Worm (Caenorhabditis elegans) whole organism, early embryonic: ENCODE results near the gene F56B3.11.
A peak's percentile ranks its signal among the peaks of the same experiment; 100 is the strongest.

ENCODE experiments used
- B0310.2 ChIP-seq: sonication (generic microtip); optimal IDR thresholded peaks from 2 replicates; lab custom pipeline; 2016; ENCODE audit warnings: mild to moderate bottlenecking, missing genetic modification characterization, missing compliant biosample characterization
- F13C5.2 ChIP-seq: sonication (generic microtip); optimal IDR thresholded peaks from 2 replicates; lab custom pipeline; 2017; ENCODE audit warnings: mild to moderate bottlenecking, missing genetic modification characterization, inconsistent platforms, missing compliant biosample characterization
- aly-1 ChIP-seq: sonication (generic microtip); optimal IDR thresholded peaks from 2 replicates; lab custom pipeline; 2016; ENCODE audit warnings: missing genetic modification characterization, missing compliant biosample characterization
- ama-1 ChIP-seq: fragments of 150-350 bp; optimal IDR thresholded peaks from 2 replicates; lab custom pipeline; 2014
- ceh-13 ChIP-seq: fragments of 200-800 bp; sonication (Bioruptor generic); optimal IDR thresholded peaks from 2 replicates; lab custom pipeline; 2018; ENCODE audit warnings: mild to moderate bottlenecking, missing genetic modification characterization, missing compliant biosample characterization
- ceh-36 ChIP-seq: sonication (generic microtip); optimal IDR thresholded peaks from 2 replicates; lab custom pipeline; 2016; ENCODE audit warnings: missing genetic modification characterization, inconsistent platforms, missing compliant biosample characterization
- ets-7 ChIP-seq: sonication (generic microtip); optimal IDR thresholded peaks from 2 replicates; lab custom pipeline; 2016; ENCODE audit warnings: missing genotype, missing genetic modification characterization, missing compliant biosample characterization
- flt-1 ChIP-seq: fragments of 200-800 bp; sonication (Bioruptor generic); IDR thresholded peaks from 2 replicates; pipeline ENCODE4 v1.3.6; 2022; ENCODE audit warnings: missing genetic modification characterization, missing compliant biosample characterization
- hmbx-1 ChIP-seq: sonication (generic microtip); optimal IDR thresholded peaks from 2 replicates; lab custom pipeline; 2016; ENCODE audit warnings: mild to moderate bottlenecking, missing genetic modification characterization, missing compliant biosample characterization
- hmg-4 ChIP-seq: fragments of 200-800 bp; sonication (Bioruptor generic); optimal IDR thresholded peaks from 2 replicates; lab custom pipeline; 2018; ENCODE audit warnings: mild to moderate bottlenecking, missing genetic modification characterization, missing compliant biosample characterization
- hnd-1 ChIP-seq: sonication (generic microtip); optimal IDR thresholded peaks from 2 replicates; lab custom pipeline; 2016; ENCODE audit warnings: missing genetic modification characterization, missing compliant biosample characterization
- pes-1 ChIP-seq: fragments of 200-800 bp; sonication (Bioruptor generic); IDR thresholded peaks from 2 replicates; pipeline ENCODE4 v1.3.6; 2022; ENCODE audit warnings: missing genetic modification reagents, missing genetic modification characterization, missing compliant biosample characterization
- scrt-1 ChIP-seq: fragments of 200-800 bp; sonication (Bioruptor generic); IDR thresholded peaks from 2 replicates; pipeline ENCODE4 v1.3.6; 2022; ENCODE audit warnings: missing genetic modification characterization, missing compliant biosample characterization
- sea-1 ChIP-seq: fragments of 200-800 bp; sonication (Bioruptor generic); conservative IDR thresholded peaks from 2 replicates; pipeline ENCODE4 v1.3.6; 2022; ENCODE audit warnings: missing genetic modification characterization, missing compliant biosample characterization
- tbx-11 ChIP-seq: fragments of 200-800 bp; sonication (Bioruptor generic); IDR thresholded peaks from 2 replicates; pipeline ENCODE4 v1.3.6; 2022; ENCODE audit warnings: missing genetic modification characterization, missing compliant biosample characterization
- tbx-37 ChIP-seq: fragments of 200-800 bp; sonication (Bioruptor generic); conservative IDR thresholded peaks from 2 replicates; pipeline ENCODE4 v1.3.6; 2022; ENCODE audit warnings: missing genetic modification reagents, missing genetic modification characterization, missing compliant biosample characterization
- tra-4 ChIP-seq: sonication (generic microtip); optimal IDR thresholded peaks from 2 replicates; lab custom pipeline; 2017; ENCODE audit warnings: missing genetic modification characterization, missing compliant biosample characterization

F56B3.11 gene

ce11 chrIV:796521-797073, at the start of gene F56B3.11, which contains the start of gene ech-5:
Gene F56B3.11 (minus strand): TSS chrIV:796571.
Gene ech-5 (plus strand): TSS chrIV:797023.
- TF ChIP-seq pes-1 (GFP tag; lab: Robert Waterston, UW) (peak; percentile 53; the same call in 1 of the 2 replicates), F13C5.2 (tag; lab: Kevin White, UChicago) (peak; percentile 70), hnd-1 (peak; percentile 37), ama-1 (lab: Kevin White, UChicago) (no peak), tbx-37 (GFP tag; lab: Robert Waterston, UW) (no peak), hmbx-1 (tag; lab: Kevin White, UChicago) (peak; percentile 42), ceh-13 (GFP tag; lab: Kevin White, UChicago) (peak; percentile 33), B0310.2 (tag; lab: Kevin White, UChicago) (no peak), tra-4 (tag; lab: Kevin White, UChicago) (no peak)

ce11 chrIV:845198-845597, 48.8 kb upstream of the F56B3.11 start, which contains the start of gene lgc-33:
Gene lgc-33 (plus strand): TSS chrIV:845498.
- TF ChIP-seq ceh-36 (no peak), scrt-1 (GFP tag; lab: Robert Waterston, UW) (no peak), tbx-37 (GFP tag; lab: Robert Waterston, UW) (no peak), ets-7 (tag; lab: Kevin White, UChicago) (no peak), aly-1 (tag; lab: Kevin White, UChicago) (no peak), hmg-4 (GFP tag; lab: Kevin White, UChicago) (no peak), ceh-13 (GFP tag; lab: Kevin White, UChicago) (no peak), sea-1 (GFP tag; lab: Robert Waterston, UW) (no peak), B0310.2 (tag; lab: Kevin White, UChicago) (no peak), pes-1 (GFP tag; lab: Robert Waterston, UW) (no peak), hmbx-1 (tag; lab: Kevin White, UChicago) (no peak), ama-1 (lab: Kevin White, UChicago) (no peak), flt-1 (GFP tag; lab: Robert Waterston, UW) (no peak)

- peak; percentile 41 for TF ChIP-seq aly-1 (tag; lab: Kevin White, UChicago)
- TF ChIP-seq flt-1 (GFP tag; lab: Robert Waterston, UW), result peak; percentile 62
- peak; percentile 52; the same call in 1 of the 2 replicates for TF ChIP-seq tbx-37 (GFP tag; lab: Robert Waterston, UW)
- TF ChIP-seq B0310.2 (tag; lab: Kevin White, UChicago), result peak; percentile 15
- peak; percentile 76; the same call in 1 of the 2 replicates for TF ChIP-seq scrt-1 (GFP tag; lab: Robert Waterston, UW)
- no peak for TF ChIP-seq ama-1 (lab: Kevin White, UChicago)
- TF ChIP-seq sea-1 (GFP tag; lab: Robert Waterston, UW), result peak; percentile 65; the same call in 1 of the 2 replicates
- TF ChIP-seq F13C5.2 (tag; lab: Kevin White, UChicago), result peak; percentile 70
- TF ChIP-seq hmbx-1 (tag; lab: Kevin White, UChicago), result no peak
- peak; percentile 52 for TF ChIP-seq ceh-36
- TF ChIP-seq ceh-13 (GFP tag; lab: Kevin White, UChicago), result peak; percentile 44
- TF ChIP-seq hmg-4 (GFP tag; lab: Kevin White, UChicago), result peak; percentile 45
- TF ChIP-seq hnd-1, result peak; percentile 51
- peak; percentile 76 for TF ChIP-seq tbx-11
- TF ChIP-seq tra-4 (tag; lab: Kevin White, UChicago), result no peak
- TF ChIP-seq ets-7 (tag; lab: Kevin White, UChicago), result no peak
- TF ChIP-seq pes-1 (GFP tag; lab: Robert Waterston, UW), result peak; percentile 75
Observed at ce11 chrIV:842630-843029, 46.3 kb upstream of the F56B3.11 start.

- no peak for TF ChIP-seq sea-1 (GFP tag; lab: Robert Waterston, UW)
- TF ChIP-seq F13C5.2 (tag; lab: Kevin White, UChicago), result no peak
- no peak for TF ChIP-seq flt-1 (GFP tag; lab: Robert Waterston, UW)
- TF ChIP-seq scrt-1 (GFP tag; lab: Robert Waterston, UW), result no peak
- no peak for TF ChIP-seq tra-4 (tag; lab: Kevin White, UChicago)
- TF ChIP-seq aly-1 (tag; lab: Kevin White, UChicago), result no peak
- TF ChIP-seq B0310.2 (tag; lab: Kevin White, UChicago), result no peak
- TF ChIP-seq tbx-11, result no peak
- TF ChIP-seq pes-1 (GFP tag; lab: Robert Waterston, UW), result no peak
- no peak for TF ChIP-seq hmbx-1 (tag; lab: Kevin White, UChicago)
- TF ChIP-seq ceh-13 (GFP tag; lab: Kevin White, UChicago), result no peak
- no peak for TF ChIP-seq hnd-1
- no peak for TF ChIP-seq hmg-4 (GFP tag; lab: Kevin White, UChicago)
Observed at ce11 chrIV:842095-842494, 45.7 kb upstream of the F56B3.11 start, which contains the start of gene Y55F3BR.6. Gene Y55F3BR.6 (minus strand): TSS chrIV:842126.

- TF ChIP-seq tra-4 (tag; lab: Kevin White, UChicago), result no peak
- TF ChIP-seq B0310.2 (tag; lab: Kevin White, UChicago), result no peak
- TF ChIP-seq hmg-4 (GFP tag; lab: Kevin White, UChicago), result no peak
- TF ChIP-seq pes-1 (GFP tag; lab: Robert Waterston, UW), result no peak
- no peak for TF ChIP-seq sea-1 (GFP tag; lab: Robert Waterston, UW)
- no peak for TF ChIP-seq ama-1 (lab: Kevin White, UChicago)
- no peak for TF ChIP-seq hnd-1
- TF ChIP-seq tbx-37 (GFP tag; lab: Robert Waterston, UW), result no peak
- no peak for TF ChIP-seq ets-7 (tag; lab: Kevin White, UChicago)
- TF ChIP-seq aly-1 (tag; lab: Kevin White, UChicago), result no peak
- TF ChIP-seq flt-1 (GFP tag; lab: Robert Waterston, UW), result no peak
Observed at ce11 chrIV:833517-833916, 37.1 kb upstream of the F56B3.11 start.

- no peak for TF ChIP-seq F13C5.2 (tag; lab: Kevin White, UChicago)
- TF ChIP-seq sea-1 (GFP tag; lab: Robert Waterston, UW), result no peak
- no peak for TF ChIP-seq hnd-1
- TF ChIP-seq scrt-1 (GFP tag; lab: Robert Waterston, UW), result no peak
- no peak for TF ChIP-seq pes-1 (GFP tag; lab: Robert Waterston, UW)
- TF ChIP-seq tra-4 (tag; lab: Kevin White, UChicago), result no peak
- TF ChIP-seq aly-1 (tag; lab: Kevin White, UChicago), result no peak
- TF ChIP-seq hmg-4 (GFP tag; lab: Kevin White, UChicago), result no peak
- no peak for TF ChIP-seq ceh-36
- no peak for TF ChIP-seq ama-1 (lab: Kevin White, UChicago)
- TF ChIP-seq hmbx-1 (tag; lab: Kevin White, UChicago), result no peak
Observed at ce11 chrIV:831796-832486, 35.6 kb upstream of the F56B3.11 start, which contains the start of the genes madf-1 and Y55F3BR.10. Gene madf-1 (minus strand): TSS chrIV:831896. Gene Y55F3BR.10 (plus strand): TSS chrIV:832436.
